Worm (Caenorhabditis elegans) whole organism, early embryonic: ENCODE data around the gene irld-14.

Source experiments
- B0310.2 ChIP-seq: sonication (generic microtip); optimal IDR thresholded peaks from 2 replicates; lab custom pipeline; 2016; ENCODE audit warnings: mild to moderate bottlenecking, missing genetic modification characterization, missing compliant biosample characterization
- aly-1 ChIP-seq: sonication (generic microtip); optimal IDR thresholded peaks from 2 replicates; lab custom pipeline; 2016; ENCODE audit warnings: missing genetic modification characterization, missing compliant biosample characterization
- ama-1 ChIP-seq: fragments of 150-350 bp; optimal IDR thresholded peaks from 2 replicates; lab custom pipeline; 2014
- ceh-36 ChIP-seq: sonication (generic microtip); optimal IDR thresholded peaks from 2 replicates; lab custom pipeline; 2016; ENCODE audit warnings: missing genetic modification characterization, inconsistent platforms, missing compliant biosample characterization
- pes-1 ChIP-seq: fragments of 200-800 bp; sonication (Bioruptor generic); IDR thresholded peaks from 2 replicates; pipeline ENCODE4 v1.3.6; 2022; ENCODE audit warnings: missing genetic modification reagents, missing genetic modification characterization, missing compliant biosample characterization
- tbx-37 ChIP-seq: fragments of 200-800 bp; sonication (Bioruptor generic); conservative IDR thresholded peaks from 2 replicates; pipeline ENCODE4 v1.3.6; 2022; ENCODE audit warnings: missing genetic modification reagents, missing genetic modification characterization, missing compliant biosample characterization

- TF ChIP-seq ama-1 (lab: Kevin White, UChicago), result no peak
- TF ChIP-seq pes-1 (GFP tag; lab: Robert Waterston, UW), result no peak
- no peak for TF ChIP-seq ceh-36
- TF ChIP-seq B0310.2 (tag; lab: Kevin White, UChicago), result no peak
- TF ChIP-seq tbx-37 (GFP tag; lab: Robert Waterston, UW), result no peak
- no peak for TF ChIP-seq aly-1 (tag; lab: Kevin White, UChicago)
Observed at ce11 chrV:15023544-15023943, 27.2 kb downstream of the irld-14 start, which contains the start of gene F14H8.4.
